Fruit fly (Drosophila melanogaster) whole organism, embryonic: Measurements from ENCODE around the gene CG15019.

Experiments used
- CG11398 ChIP-seq: fragments of 200-800 bp; sonication (Bioruptor generic); optimal IDR thresholded peaks from 2 replicates; lab custom pipeline; 2016; ENCODE audit warnings: missing biosample characterization, missing genetic modification characterization
- CG11456 ChIP-seq: fragments of 200-800 bp; sonication (Bioruptor generic); IDR thresholded peaks from 3 replicates; pipeline ENCODE4 v1.3.6; 2022; ENCODE audit warnings: missing biosample characterization, missing genetic modification characterization
- CG12299 ChIP-seq: fragments of 200-800 bp; sonication (Bioruptor generic); optimal IDR thresholded peaks from 2 replicates; lab custom pipeline; 2018; ENCODE audit warnings: missing biosample characterization, mild to moderate bottlenecking, missing genetic modification characterization
- CG14667 ChIP-seq: fragments of 200-800 bp; sonication (Bioruptor generic); IDR thresholded peaks from 2 replicates; pipeline ENCODE4 v1.3.6; 2022; ENCODE audit warnings: missing biosample characterization, missing genetic modification characterization
- CG14710 ChIP-seq: fragments of 200-800 bp; sonication (Bioruptor generic); optimal IDR thresholded peaks from 3 replicates; lab custom pipeline; 2019; ENCODE audit warnings: missing biosample characterization, mild to moderate bottlenecking, missing genetic modification characterization, moderate library complexity
- CG14965 ChIP-seq: fragments of 200-800 bp; sonication (Bioruptor generic); optimal IDR thresholded peaks from 2 replicates; lab custom pipeline; 2016; ENCODE audit warnings: missing biosample characterization, missing genetic modification characterization, borderline replicate concordance
- CG15601 ChIP-seq: fragments of 200-800 bp; sonication (Bioruptor generic); optimal IDR thresholded peaks from 3 replicates; lab custom pipeline; 2019; ENCODE audit warnings: missing biosample characterization, mild to moderate bottlenecking, missing genetic modification characterization, moderate library complexity
- CG1603 ChIP-seq: fragments of 200-800 bp; sonication (Bioruptor generic); optimal IDR thresholded peaks from 2 replicates; lab custom pipeline; 2019; ENCODE audit warnings: missing biosample characterization, mild to moderate bottlenecking, missing genetic modification characterization, moderate library complexity
- CG17359 ChIP-seq: fragments of 200-800 bp; sonication (Bioruptor generic); optimal IDR thresholded peaks from 3 replicates; lab custom pipeline; 2018; ENCODE audit warnings: missing biosample characterization, mild to moderate bottlenecking, missing genetic modification characterization, moderate library complexity
- CG2678 ChIP-seq: fragments of 200-800 bp; sonication (Bioruptor generic); optimal IDR thresholded peaks from 3 replicates; lab custom pipeline; 2019; ENCODE audit warnings: missing biosample characterization, mild to moderate bottlenecking, missing genetic modification characterization, moderate library complexity
- CG31388 ChIP-seq: fragments of 200-800 bp; sonication (Bioruptor generic); optimal IDR thresholded peaks from 2 replicates; lab custom pipeline; 2016; ENCODE audit warnings: missing biosample characterization, missing genetic modification characterization
- CG4282 ChIP-seq: fragments of 200-800 bp; sonication (Bioruptor generic); optimal IDR thresholded peaks from 2 replicates; lab custom pipeline; 2016; ENCODE audit warnings: missing biosample characterization, missing genetic modification characterization
- CG4328 ChIP-seq: fragments of 200-800 bp; sonication (Bioruptor generic); optimal IDR thresholded peaks from 3 replicates; lab custom pipeline; 2017; ENCODE audit warnings: missing biosample characterization, missing genetic modification reagents, missing genetic modification characterization
- CG43689 ChIP-seq: fragments of 200-800 bp; sonication (Bioruptor generic); IDR thresholded peaks from 2 replicates; pipeline ENCODE4 v1.3.6; 2022; ENCODE audit warnings: missing biosample characterization, missing genetic modification characterization
- CG5245 ChIP-seq: fragments of 200-800 bp; sonication (Bioruptor generic); optimal IDR thresholded peaks from 3 replicates; lab custom pipeline; 2016; ENCODE audit warnings: missing biosample characterization, missing genetic modification characterization
- CG7556 ChIP-seq: fragments of 200-800 bp; sonication (Bioruptor generic); optimal IDR thresholded peaks from 2 replicates; lab custom pipeline; 2017; ENCODE audit warnings: missing biosample characterization, mild to moderate bottlenecking, missing genetic modification characterization
- CG7928 ChIP-seq: fragments of 200-800 bp; sonication (Bioruptor generic); optimal IDR thresholded peaks from 2 replicates; lab custom pipeline; 2017; ENCODE audit warnings: missing biosample characterization, mild to moderate bottlenecking, missing genetic modification characterization
- CG8290 ChIP-seq, 3 experiments: fragments of 200-800 bp; sonication (Bioruptor generic); optimal IDR thresholded peaks; 2 replicates each; lab custom pipeline; 2016 to 2019; ENCODE audit warnings: missing biosample characterization in 3 of 3, missing genetic modification characterization in 3 of 3, mild to moderate bottlenecking in 2 of 3, moderate library complexity in 1 of 3
- CG8944 ChIP-seq: fragments of 200-800 bp; sonication (Bioruptor generic); optimal IDR thresholded peaks from 3 replicates; lab custom pipeline; 2016; ENCODE audit warnings: missing biosample characterization, missing genetic modification characterization
- CG9215 ChIP-seq: fragments of 200-800 bp; sonication (Bioruptor generic); IDR thresholded peaks from 2 replicates; pipeline ENCODE4 v1.3.6; 2022; ENCODE audit warnings: missing biosample characterization, missing genetic modification characterization
- CG9797 ChIP-seq: fragments of 200-800 bp; sonication (Bioruptor generic); optimal IDR thresholded peaks from 3 replicates; lab custom pipeline; 2018; ENCODE audit warnings: missing biosample characterization, mild to moderate bottlenecking, missing genetic modification characterization
- CkIIα-i1 ChIP-seq: fragments of 200-800 bp; sonication (Bioruptor generic); IDR thresholded peaks from 2 replicates; pipeline ENCODE4 v1.3.6; 2022; ENCODE audit warnings: missing biosample characterization, missing genetic modification characterization
- Ets65A ChIP-seq: fragments of 200-800 bp; sonication (Bioruptor generic); peaks from one replicate; lab custom pipeline; 2016; ENCODE audit warnings: missing biosample characterization, missing genetic modification characterization
- Fer3 ChIP-seq: fragments of 200-800 bp; sonication (Bioruptor generic); optimal IDR thresholded peaks from 2 replicates; lab custom pipeline; 2018; ENCODE audit warnings: missing biosample characterization, mild to moderate bottlenecking, missing genetic modification characterization, moderate library complexity
- HLHmδ ChIP-seq: fragments of 200-800 bp; sonication (Bioruptor generic); optimal IDR thresholded peaks from 2 replicates; lab custom pipeline; 2018; ENCODE audit warnings: missing biosample characterization, mild to moderate bottlenecking, missing genetic modification characterization, moderate library complexity
- HmgD ChIP-seq: fragments of 200-800 bp; sonication (Bioruptor generic); optimal IDR thresholded peaks from 3 replicates; lab custom pipeline; 2016; ENCODE audit warnings: missing biosample characterization, missing genetic modification characterization
- Lhr ChIP-seq: fragments of 200-800 bp; sonication (Bioruptor generic); optimal IDR thresholded peaks from 3 replicates; lab custom pipeline; 2017; ENCODE audit warnings: mild to moderate bottlenecking, missing biosample characterization, missing genetic modification reagents, missing genetic modification characterization
- Nf-YA ChIP-seq: fragments of 200-800 bp; sonication (Bioruptor generic); IDR thresholded peaks from 2 replicates; pipeline ENCODE4 v1.3.6; 2022; ENCODE audit warnings: missing biosample characterization, missing genetic modification characterization
- Opbp ChIP-seq: fragments of 200-800 bp; sonication (Bioruptor generic); IDR thresholded peaks from 3 replicates; pipeline ENCODE4 v1.3.6; 2022; ENCODE audit warnings: missing biosample characterization, missing genetic modification characterization; ENCODE audit not compliant: partially characterized antibody
- Ssrp ChIP-seq: fragments of 200-800 bp; sonication (Bioruptor generic); optimal IDR thresholded peaks from 2 replicates; lab custom pipeline; 2018; ENCODE audit warnings: missing biosample characterization, mild to moderate bottlenecking, missing genetic modification characterization, moderate library complexity
- Stat92E ChIP-seq, 3 experiments: fragments of >200 bp in 2 of 3; fragments of 200-800 bp in 1 of 3; sonication (Bioruptor generic) in 1 of 3; optimal IDR thresholded peaks; 2 replicates each; lab custom pipeline; 2017 to 2019; ENCODE audit warnings: missing biosample characterization in 3 of 3, missing genetic modification characterization in 3 of 3, mild to moderate bottlenecking in 1 of 3, moderate library complexity in 1 of 3
- al ChIP-seq: fragments of 200-800 bp; sonication (Bioruptor generic); IDR thresholded peaks from 2 replicates; pipeline ENCODE4 v1.3.6; 2022; ENCODE audit warnings: missing biosample characterization, missing genetic modification characterization
- ato ChIP-seq: fragments of 200-800 bp; sonication (Bioruptor generic); IDR thresholded peaks from 2 replicates; pipeline ENCODE4 v1.3.6; 2022; ENCODE audit warnings: missing biosample characterization, missing genetic modification characterization; ENCODE audit not compliant: partially characterized antibody
- bbx ChIP-seq: fragments of 200-800 bp; sonication (Bioruptor generic); IDR thresholded peaks from 2 replicates; pipeline ENCODE4 v1.3.6; 2022; ENCODE audit warnings: missing biosample characterization, missing genetic modification characterization; ENCODE audit not compliant: partially characterized antibody
- br ChIP-seq: fragments of >200 bp; optimal IDR thresholded peaks from 2 replicates; lab custom pipeline; 2017
- cato ChIP-seq: fragments of 200-800 bp; sonication (Bioruptor generic); optimal IDR thresholded peaks from 2 replicates; lab custom pipeline; 2016; ENCODE audit warnings: missing biosample characterization, missing genetic modification characterization, borderline replicate concordance
- dysf ChIP-seq: fragments of 200-800 bp; sonication (Bioruptor generic); IDR thresholded peaks from 3 replicates; pipeline ENCODE4 v1.3.6; 2022; ENCODE audit warnings: missing biosample characterization, missing genetic modification characterization
- emc ChIP-seq: fragments of 200-800 bp; sonication (Bioruptor generic); optimal IDR thresholded peaks from 2 replicates; lab custom pipeline; 2016; ENCODE audit warnings: missing biosample characterization, missing genetic modification characterization
- oc ChIP-seq: fragments of 200-800 bp; sonication (Bioruptor generic); optimal IDR thresholded peaks from 2 replicates; lab custom pipeline; 2018; ENCODE audit warnings: missing biosample characterization, mild to moderate bottlenecking, missing genetic modification characterization, moderate library complexity
- p53 ChIP-seq: fragments of 200-800 bp; sonication (Bioruptor generic); optimal IDR thresholded peaks from 2 replicates; lab custom pipeline; 2016; ENCODE audit warnings: missing biosample characterization, missing genetic modification characterization
- pan ChIP-seq, 4 experiments: fragments of >200 bp in 3 of 4; fragments of 200-800 bp in 1 of 4; sonication (Bioruptor generic) in 1 of 4; optimal IDR thresholded peaks in 3 of 4; IDR thresholded peaks in 1 of 4; 2 replicates each; pipeline versions ENCODE4 v1.3.6 to Lab custom; 2017 to 2022; ENCODE audit warnings: missing biosample characterization in 2 of 4, missing genetic modification characterization in 2 of 4, mixed read lengths in 1 of 4
- run ChIP-seq: fragments of 200-800 bp; sonication (Bioruptor generic); optimal IDR thresholded peaks from 3 replicates; lab custom pipeline; 2018; ENCODE audit warnings: missing biosample characterization, mild to moderate bottlenecking, missing genetic modification characterization
- sc ChIP-seq, 3 experiments: fragments of >200 bp in 2 of 3; fragments of 200-800 bp in 1 of 3; sonication (Bioruptor generic) in 1 of 3; optimal IDR thresholded peaks; 2 replicates in 2 of 3; 3 replicates in 1 of 3; lab custom pipeline; 2017; ENCODE audit warnings: mild to moderate bottlenecking in 1 of 3, missing biosample characterization in 1 of 3, missing genetic modification characterization in 1 of 3, missing genetic modification reagents in 1 of 3
- sd ChIP-seq: fragments of 200-800 bp; sonication (Bioruptor generic); optimal IDR thresholded peaks from 3 replicates; lab custom pipeline; 2018; ENCODE audit warnings: missing biosample characterization, mild to moderate bottlenecking, missing genetic modification characterization, moderate library complexity
- seq ChIP-seq: fragments of 200-800 bp; sonication (Bioruptor generic); IDR thresholded peaks from 2 replicates; pipeline ENCODE4 v1.3.6; 2022; ENCODE audit warnings: missing biosample characterization, missing genetic modification characterization
- vvl ChIP-seq: fragments of 200-800 bp; sonication (Bioruptor generic); IDR thresholded peaks from 2 replicates; pipeline ENCODE4 v1.3.6; 2022; ENCODE audit warnings: missing biosample characterization, missing genetic modification characterization

The CG15019 gene

DNA sequence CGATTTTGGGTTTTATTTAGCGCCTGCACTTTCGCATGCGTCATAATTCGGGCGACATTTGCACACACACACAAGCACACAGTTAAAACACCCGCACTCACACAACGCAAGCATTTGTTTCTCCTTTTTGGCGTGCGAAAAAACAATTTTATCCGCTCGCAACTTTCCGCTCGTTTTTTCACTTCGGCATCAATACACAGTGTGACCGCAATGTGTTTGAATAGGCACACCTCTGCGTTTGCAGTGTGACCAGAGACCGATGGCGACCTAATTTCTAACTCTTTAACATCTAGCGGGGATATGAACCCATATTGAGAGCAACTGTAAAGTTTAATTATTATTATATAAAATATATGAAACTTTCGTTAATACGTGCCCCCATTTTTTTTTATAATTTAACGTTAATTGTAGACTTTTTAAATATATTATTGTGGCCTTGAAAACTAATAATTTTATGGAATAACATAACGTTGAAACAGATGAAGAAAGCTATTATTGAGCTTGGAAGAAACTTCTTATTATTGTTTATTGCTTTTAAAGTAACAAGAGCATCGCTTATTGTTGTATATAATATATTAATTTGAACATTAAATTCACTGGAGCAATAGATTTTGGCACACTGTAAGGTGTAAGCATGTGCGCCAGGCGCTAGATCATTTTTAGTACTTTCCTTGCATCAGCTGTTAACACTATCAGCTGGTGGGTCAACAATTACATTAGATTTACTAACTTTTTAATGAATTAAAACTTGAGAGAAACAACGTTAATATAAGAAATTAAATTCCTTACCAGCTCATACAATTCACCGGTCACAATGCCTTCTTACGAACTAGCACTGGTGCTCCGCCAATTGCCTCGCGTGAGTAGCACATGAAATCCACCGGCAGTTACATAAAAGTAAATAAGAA lies 41.7 kb downstream of the CG15019 start, which contains the start of the genes Cip4 and mRpS6 (continued):
- TF ChIP-seq Nf-YA (GFP tag; lab: Robert Waterston, UW) (0 out of 2 replicates have a peak, but pooled peaks have one; percentile 5), Stat92E (GFP tag; optimal IDR thresholded peaks at IDR 0.05; lab: Kevin White, UChicago) (no peak), p53 (GFP tag; lab: Kevin White, UChicago) (no peak), run (tag; lab: Kevin White, UChicago) (peak; percentile 41), CG31388 (GFP tag; lab: Kevin White, UChicago) (no peak), HmgD (GFP tag; lab: Kevin White, UChicago) (no peak), bbx (peak; percentile 42), CG11456 (GFP tag; lab: Robert Waterston, UW) (peak; percentile 85), CG7928 (GFP tag; lab: Kevin White, UChicago) (no peak), CG2678 (tag; lab: Kevin White, UChicago) (peak; percentile 86), HLHmδ (peak; percentile 58), CG4328 (GFP tag; lab: Kevin White, UChicago) (no peak), CG9215 (GFP tag; lab: Robert Waterston, UW) (no peak), vvl (GFP tag; lab: Robert Waterston, UW) (peak; percentile 82), CG8944 (GFP tag; lab: Kevin White, UChicago) (no peak), al (GFP tag; lab: Robert Waterston, UW) (peak; percentile 64), CG1603 (tag; lab: Kevin White, UChicago) (peak; percentile 32), sd (no peak), CG12299 (tag; lab: Kevin White, UChicago) (peak; percentile 84), ato (GFP tag; lab: Robert Waterston, UW) (0 out of 2 replicates have a peak, but pooled peaks have one; percentile 19), CG14667 (GFP tag; lab: Robert Waterston, UW) (no peak), CG14965 (GFP tag; lab: Kevin White, UChicago) (no peak), CkIIα-i1 (GFP tag; lab: Robert Waterston, UW) (no peak), pan (optimal IDR thresholded peaks at IDR 0.05; lab: Kevin White, UChicago) (no peak), pan (GFP tag; optimal IDR thresholded peaks at IDR 0.05 in 1 of 2, IDR thresholded peaks at IDR 0.05 in 1 of 2) (peak in 1 of 2 experiments; percentile 77), emc (GFP tag; lab: Kevin White, UChicago) (no peak), sc (optimal IDR thresholded peaks at IDR 0.05; lab: Kevin White, UChicago) (no peak), sc (GFP tag; optimal IDR thresholded peaks at IDR 0.05; lab: Kevin White, UChicago) (peak; percentile 69), oc (tag; lab: Kevin White, UChicago) (peak; percentile 59), CG9797 (GFP tag; lab: Kevin White, UChicago) (peak; percentile 79), CG14710 (peak; percentile 51), br (lab: Kevin White, UChicago) (no peak), seq (peak; percentile 83), CG5245 (GFP tag; lab: Kevin White, UChicago) (no peak), CG15601 (tag; lab: Kevin White, UChicago) (peak; percentile 81), Lhr (GFP tag; lab: Kevin White, UChicago) (peak; percentile 48), CG7556 (GFP tag; lab: Kevin White, UChicago) (peak; percentile 81), Ssrp (tag; lab: Kevin White, UChicago) (peak; percentile 79), cato (GFP tag; lab: Kevin White, UChicago) (peak; percentile 35), CG43689 (GFP tag; lab: Robert Waterston, UW) (peak; percentile 61; the same call in 1 of the 2 replicates), Opbp (GFP tag; lab: Robert Waterston, UW) (peak; percentile 12; the same call in 1 of the 3 replicates), CG11398 (GFP tag; lab: Kevin White, UChicago) (no peak), Ets65A (GFP tag; lab: Kevin White, UChicago) (peak; percentile 91), CG8290 (GFP tag; optimal IDR thresholded peaks at IDR 0.05; lab: Kevin White, UChicago) (no peak), CG8290 (tag; optimal IDR thresholded peaks at IDR 0.05; lab: Kevin White, UChicago) (peak in 1 of 2 experiments; percentile 75), dysf (GFP tag; lab: Robert Waterston, UW) (peak; percentile 77), Fer3 (tag; lab: Kevin White, UChicago) (no peak), CG4282 (GFP tag; lab: Kevin White, UChicago) (peak; percentile 79), CG17359 (tag; lab: Kevin White, UChicago) (peak; percentile 79)
